Worm (Caenorhabditis elegans): ENCODE measurements around the gene T04A8.18.

T04A8.18 gene

ce11 chrIII:4708909-4709308 lies at the start of gene T04A8.18:
T04A8.18 (plus strand) TSS chrIII:4709209.
- no peak for TF ChIP-seq unc-62 (GFP tag; optimal IDR thresholded peaks at IDR 0.05)

- no peak for TF ChIP-seq unc-62 (GFP tag; optimal IDR thresholded peaks at IDR 0.05)
Measured at ce11 chrIII:4659426-4659825, 49.6 kb upstream of the T04A8.18 start.

ce11 chrIII:4665272-4665671 lies 43.7 kb upstream of the T04A8.18 start, which contains the start of gene T23F11.4:
T23F11.4 (minus strand) TSS chrIII:4665372.
- no peak for TF ChIP-seq unc-62 (GFP tag; optimal IDR thresholded peaks at IDR 0.05)

- TF ChIP-seq unc-62 (GFP tag; optimal IDR thresholded peaks at IDR 0.05), result no peak
Measured at ce11 chrIII:4666753-4667400, 42.1 kb upstream of the T04A8.18 start.

ce11 chrIII:4668073-4668472 lies 40.9 kb upstream of the T04A8.18 start:
- no peak for TF ChIP-seq unc-62 (GFP tag; optimal IDR thresholded peaks at IDR 0.05)

ce11 chrIII:4671491-4671890 lies 37.5 kb upstream of the T04A8.18 start, which contains the start of gene T23F11.11:
T23F11.11 (minus strand) TSS chrIII:4671591.
- no peak for TF ChIP-seq unc-62 (GFP tag; optimal IDR thresholded peaks at IDR 0.05)

ce11 chrIII:4671949-4672348 lies 37.1 kb upstream of the T04A8.18 start, which contains the start of gene srg-13:
srg-13 (plus strand) TSS chrIII:4672249.
- TF ChIP-seq unc-62 (GFP tag; optimal IDR thresholded peaks at IDR 0.05), result no peak

- no peak for TF ChIP-seq unc-62 (GFP tag; optimal IDR thresholded peaks at IDR 0.05)
Measured at ce11 chrIII:4677466-4677865, 31.5 kb upstream of the T04A8.18 start, which contains the start of gene srg-10. srg-10 (plus strand) TSS chrIII:4677766.

- TF ChIP-seq unc-62 (GFP tag; optimal IDR thresholded peaks at IDR 0.05), result no peak
Measured at ce11 chrIII:4679963-4680484, 29.0 kb upstream of the T04A8.18 start, which contains the start of gene srg-11. srg-11 (plus strand) TSS chrIII:4680013.

ce11 chrIII:4687134-4687533 lies 21.9 kb upstream of the T04A8.18 start:
- TF ChIP-seq unc-62 (GFP tag; optimal IDR thresholded peaks at IDR 0.05), result no peak

- TF ChIP-seq unc-62 (GFP tag; optimal IDR thresholded peaks at IDR 0.05), result no peak
Measured at ce11 chrIII:4688356-4688755, 20.7 kb upstream of the T04A8.18 start, which contains the start of gene tag-243. tag-243 (minus strand) TSS chrIII:4688456.

- TF ChIP-seq unc-62 (GFP tag; optimal IDR thresholded peaks at IDR 0.05), result no peak
Measured at ce11 chrIII:4688965-4689364, 20.0 kb upstream of the T04A8.18 start, which contains the start of gene ppat-1. ppat-1 (plus strand) TSS chrIII:4689280.

ce11 chrIII:4689595-4689994 lies 19.4 kb upstream of the T04A8.18 start:
- TF ChIP-seq unc-62 (GFP tag; optimal IDR thresholded peaks at IDR 0.05), result no peak

ce11 chrIII:4693281-4693680 lies 15.7 kb upstream of the T04A8.18 start, which contains the start of gene nifk-1:
nifk-1 (minus strand) TSS chrIII:4693307.
- no peak for TF ChIP-seq unc-62 (GFP tag; optimal IDR thresholded peaks at IDR 0.05)

ce11 chrIII:4693695-4694094 lies 15.3 kb upstream of the T04A8.18 start, which contains the start of gene T04A8.8:
T04A8.8 (plus strand) TSS chrIII:4693995.
- no peak for TF ChIP-seq unc-62 (GFP tag; optimal IDR thresholded peaks at IDR 0.05)

- no peak for TF ChIP-seq unc-62 (GFP tag; optimal IDR thresholded peaks at IDR 0.05)
Measured at ce11 chrIII:4695057-4695456, 14.0 kb upstream of the T04A8.18 start, which contains the start of gene T04A8.7. T04A8.7 (plus strand) TSS chrIII:4695357.

- TF ChIP-seq unc-62 (GFP tag; optimal IDR thresholded peaks at IDR 0.05), result no peak
Measured at ce11 chrIII:4696903-4697302, 12.1 kb upstream of the T04A8.18 start.

Measured in whole organism, dauer.